Fruit fly (Drosophila melanogaster) whole organism, embryonic: ENCODE measurements around the gene arm.

Experiments used
- CG10267 ChIP-seq: fragments of 200-800 bp; sonication (Bioruptor generic); optimal IDR thresholded peaks from 2 replicates; lab custom pipeline; 2018; ENCODE audit warnings: missing biosample characterization, mild to moderate bottlenecking, missing genetic modification characterization, moderate library complexity
- CG11085 ChIP-seq: fragments of 200-800 bp; sonication (Bioruptor generic); IDR thresholded peaks from 2 replicates; pipeline ENCODE4 v1.3.6; 2022; ENCODE audit warnings: missing biosample characterization, missing genetic modification characterization
- CG12219 ChIP-seq: fragments of 200-800 bp; sonication (Bioruptor generic); optimal IDR thresholded peaks from 3 replicates; lab custom pipeline; 2018; ENCODE audit warnings: missing biosample characterization, mild to moderate bottlenecking, missing genetic modification characterization
- CG15514 ChIP-seq: fragments of 200-800 bp; sonication (Bioruptor generic); optimal IDR thresholded peaks from 3 replicates; lab custom pipeline; 2017; ENCODE audit warnings: missing biosample characterization, missing genetic modification characterization, mild to moderate bottlenecking, moderate library complexity, missing genetic modification reagents
- CG16779 ChIP-seq: fragments of 200-800 bp; sonication (Bioruptor generic); IDR thresholded peaks from 2 replicates; pipeline ENCODE4 v1.3.6; 2022; ENCODE audit warnings: missing biosample characterization, missing genetic modification characterization
- CG17359 ChIP-seq: fragments of 200-800 bp; sonication (Bioruptor generic); optimal IDR thresholded peaks from 3 replicates; lab custom pipeline; 2018; ENCODE audit warnings: missing biosample characterization, mild to moderate bottlenecking, missing genetic modification characterization, moderate library complexity
- CG17361 ChIP-seq: fragments of 200-800 bp; sonication (Bioruptor generic); IDR thresholded peaks from 3 replicates; pipeline ENCODE4 v1.3.6; 2022; ENCODE audit warnings: missing biosample characterization, missing genetic modification characterization
- CG2199 ChIP-seq: fragments of 200-800 bp; sonication (Bioruptor generic); IDR thresholded peaks from 3 replicates; pipeline ENCODE4 v1.3.6; 2022; ENCODE audit warnings: missing biosample characterization, missing genetic modification characterization
- CG34422 ChIP-seq: fragments of 200-800 bp; sonication (Bioruptor generic); IDR thresholded peaks from 3 replicates; pipeline ENCODE4 v1.3.6; 2022; ENCODE audit warnings: missing biosample characterization, missing genetic modification characterization
- CG3726 ChIP-seq: fragments of 200-800 bp; sonication (Bioruptor generic); IDR thresholded peaks from 3 replicates; pipeline ENCODE4, ENCODE4 v1.3.6; 2022; ENCODE audit warnings: missing biosample characterization, missing genetic modification characterization
- CG4328 ChIP-seq: fragments of 200-800 bp; sonication (Bioruptor generic); optimal IDR thresholded peaks from 3 replicates; lab custom pipeline; 2017; ENCODE audit warnings: missing biosample characterization, missing genetic modification reagents, missing genetic modification characterization
- CG4707 ChIP-seq: fragments of 200-800 bp; sonication (Bioruptor generic); optimal IDR thresholded peaks from 2 replicates; lab custom pipeline; 2018; ENCODE audit warnings: missing biosample characterization, mild to moderate bottlenecking, missing genetic modification characterization, moderate library complexity
- CG6175 ChIP-seq: fragments of 200-800 bp; sonication (Bioruptor generic); IDR thresholded peaks from 3 replicates; pipeline ENCODE4 v1.3.6; 2022; ENCODE audit warnings: missing biosample characterization, missing genetic modification characterization
- CG8478 ChIP-seq: fragments of >200 bp; optimal IDR thresholded peaks from 2 replicates; lab custom pipeline; 2018
- CG8924 ChIP-seq: fragments of 200-800 bp; optimal IDR thresholded peaks from 3 replicates; lab custom pipeline; 2019; ENCODE audit warnings: missing biosample characterization, mild to moderate bottlenecking, missing genetic modification characterization, moderate library complexity
- Dfd ChIP-seq, 2 experiments: fragments of >200 bp; optimal IDR thresholded peaks; 2 replicates each; lab custom pipeline; 2017; ENCODE audit warnings: missing biosample characterization in 2 of 2, missing genetic modification characterization in 2 of 2
- Dll ChIP-seq: fragments of 200-800 bp; sonication (Bioruptor generic); IDR thresholded peaks from 4 replicates; pipeline ENCODE4 v1.3.6; 2022; ENCODE audit warnings: missing biosample characterization, missing genetic modification characterization; ENCODE audit not compliant: partially characterized antibody
- E2f2 ChIP-seq: fragments of 200-800 bp; sonication (Bioruptor generic); IDR thresholded peaks from 2 replicates; pipeline ENCODE4 v1.3.6; 2022; ENCODE audit warnings: missing biosample characterization, missing genetic modification characterization
- ERR ChIP-seq: fragments of 200-800 bp; sonication (Bioruptor generic); optimal IDR thresholded peaks from 2 replicates; lab custom pipeline; 2016; ENCODE audit warnings: missing biosample characterization, missing genetic modification characterization
- Fer2 ChIP-seq: fragments of 200-800 bp; sonication (Bioruptor generic); optimal IDR thresholded peaks from 2 replicates; lab custom pipeline; 2018; ENCODE audit warnings: missing biosample characterization, mild to moderate bottlenecking, missing genetic modification characterization, moderate library complexity
- Gsc ChIP-seq: fragments of 200-800 bp; sonication (Bioruptor generic); IDR thresholded peaks from 2 replicates; pipeline ENCODE4 v1.3.6; 2022; ENCODE audit warnings: missing biosample characterization, missing genetic modification characterization
- HmgD ChIP-seq: fragments of 200-800 bp; sonication (Bioruptor generic); optimal IDR thresholded peaks from 3 replicates; lab custom pipeline; 2016; ENCODE audit warnings: missing biosample characterization, missing genetic modification characterization
- Hr78 ChIP-seq, 2 experiments: fragments of 200-800 bp in 1 of 2; fragments of >200 bp in 1 of 2; sonication (Bioruptor generic) in 1 of 2; optimal IDR thresholded peaks; 2 replicates each; lab custom pipeline; 2017 to 2019; ENCODE audit warnings: missing biosample characterization in 2 of 2, missing genetic modification characterization in 2 of 2, mild to moderate bottlenecking in 1 of 2, moderate library complexity in 1 of 2
- Lhr ChIP-seq: fragments of 200-800 bp; sonication (Bioruptor generic); optimal IDR thresholded peaks from 3 replicates; lab custom pipeline; 2017; ENCODE audit warnings: mild to moderate bottlenecking, missing biosample characterization, missing genetic modification reagents, missing genetic modification characterization
- MBD-R2 ChIP-seq: fragments of 200-800 bp; sonication (Bioruptor generic); IDR thresholded peaks from 2 replicates; pipeline ENCODE4 v1.3.6; 2022; ENCODE audit warnings: missing biosample characterization, missing genetic modification characterization
- Mes4 ChIP-seq: fragments of 200-800 bp; sonication (Bioruptor generic); optimal IDR thresholded peaks from 2 replicates; lab custom pipeline; 2016; ENCODE audit warnings: missing biosample characterization, missing genetic modification characterization
- Opbp ChIP-seq: fragments of 200-800 bp; sonication (Bioruptor generic); IDR thresholded peaks from 3 replicates; pipeline ENCODE4 v1.3.6; 2022; ENCODE audit warnings: missing biosample characterization, missing genetic modification characterization; ENCODE audit not compliant: partially characterized antibody
- Xbp1 ChIP-seq: fragments of 200-800 bp; sonication (Bioruptor generic); optimal IDR thresholded peaks from 3 replicates; lab custom pipeline; 2016; ENCODE audit warnings: missing biosample characterization, mild to moderate bottlenecking, missing genetic modification characterization
- al ChIP-seq: fragments of 200-800 bp; sonication (Bioruptor generic); IDR thresholded peaks from 2 replicates; pipeline ENCODE4 v1.3.6; 2022; ENCODE audit warnings: missing biosample characterization, missing genetic modification characterization
- bcd ChIP-seq: fragments of 200-800 bp; sonication (Bioruptor generic); optimal IDR thresholded peaks from 2 replicates; lab custom pipeline; 2017; ENCODE audit warnings: missing biosample characterization, mild to moderate bottlenecking, missing genetic modification characterization
- corto ChIP-seq: fragments of 200-800 bp; sonication (Bioruptor generic); optimal IDR thresholded peaks from 2 replicates; lab custom pipeline; 2016; ENCODE audit warnings: missing biosample characterization, mild to moderate bottlenecking, missing genetic modification characterization, moderate library complexity
- croc ChIP-seq: fragments of 200-800 bp; sonication (Bioruptor generic); conservative IDR thresholded peaks from 3 replicates; pipeline ENCODE4 v1.3.6; 2022; ENCODE audit warnings: missing biosample characterization, missing genetic modification characterization
- dysf ChIP-seq: fragments of 200-800 bp; sonication (Bioruptor generic); IDR thresholded peaks from 3 replicates; pipeline ENCODE4 v1.3.6; 2022; ENCODE audit warnings: missing biosample characterization, missing genetic modification characterization
- eve ChIP-seq, 2 experiments: fragments of >200 bp; optimal IDR thresholded peaks; 2 replicates each; lab custom pipeline; 2017; ENCODE audit warnings: missing biosample characterization in 2 of 2, missing genetic modification characterization in 2 of 2
- hth ChIP-seq: fragments of >200 bp; optimal IDR thresholded peaks from 2 replicates; lab custom pipeline; 2017; ENCODE audit warnings: inconsistent platforms
- insv ChIP-seq, 2 experiments: fragments of 200-800 bp; sonication (Bioruptor generic); optimal IDR thresholded peaks; 3 replicates each; lab custom pipeline; 2016 to 2018; ENCODE audit warnings: missing biosample characterization in 2 of 2, missing genetic modification characterization in 2 of 2
- knrl ChIP-seq: fragments of 200-800 bp; sonication (Bioruptor generic); IDR thresholded peaks from 3 replicates; pipeline ENCODE4 v1.3.6; 2022; ENCODE audit warnings: missing biosample characterization, missing genetic modification characterization; ENCODE audit not compliant: partially characterized antibody
- lbe ChIP-seq: fragments of 200-800 bp; sonication (Bioruptor generic); optimal IDR thresholded peaks from 2 replicates; lab custom pipeline; 2016; ENCODE audit warnings: missing biosample characterization, mild to moderate bottlenecking, missing genetic modification characterization
- maf-S ChIP-seq: fragments of 200-800 bp; sonication (Bioruptor generic); optimal IDR thresholded peaks from 2 replicates; lab custom pipeline; 2016; ENCODE audit warnings: missing biosample characterization, missing genetic modification characterization
- onecut ChIP-seq: fragments of 200-800 bp; sonication (Bioruptor generic); IDR thresholded peaks from 2 replicates; pipeline ENCODE4 v1.3.6; 2022; ENCODE audit warnings: missing biosample characterization, missing genetic modification characterization
- pan ChIP-seq, 4 experiments: fragments of >200 bp in 3 of 4; fragments of 200-800 bp in 1 of 4; sonication (Bioruptor generic) in 1 of 4; optimal IDR thresholded peaks in 3 of 4; IDR thresholded peaks in 1 of 4; 2 replicates each; pipeline versions ENCODE4 v1.3.6 to Lab custom; 2017 to 2022; ENCODE audit warnings: missing biosample characterization in 2 of 4, missing genetic modification characterization in 2 of 4, mixed read lengths in 1 of 4
- prd ChIP-seq, 3 experiments: fragments of >200 bp in 2 of 3; fragments of 200-800 bp in 1 of 3; sonication (Bioruptor generic) in 1 of 3; optimal IDR thresholded peaks in 2 of 3; IDR thresholded peaks in 1 of 3; 2 replicates in 2 of 3; 3 replicates in 1 of 3; pipeline versions ENCODE4 v1.3.6 to Lab custom; 2017 to 2022; ENCODE audit warnings: missing biosample characterization in 1 of 3, missing genetic modification characterization in 1 of 3
- schlank ChIP-seq: fragments of 200-800 bp; sonication (Bioruptor generic); optimal IDR thresholded peaks from 2 replicates; lab custom pipeline; 2018; ENCODE audit warnings: missing biosample characterization, mild to moderate bottlenecking, missing genetic modification characterization
- sob ChIP-seq: fragments of 200-800 bp; sonication (Bioruptor generic); IDR thresholded peaks from 2 replicates; pipeline ENCODE4 v1.3.6; 2022; ENCODE audit warnings: missing biosample characterization, missing genetic modification characterization
- stc ChIP-seq: fragments of 200-800 bp; sonication (Bioruptor generic); IDR thresholded peaks from 2 replicates; pipeline ENCODE4 v1.3.6; 2022; ENCODE audit warnings: missing biosample characterization, missing genetic modification characterization
- tap ChIP-seq: fragments of 200-800 bp; optimal IDR thresholded peaks from 3 replicates; lab custom pipeline; 2019; ENCODE audit warnings: missing biosample characterization, mild to moderate bottlenecking, missing genetic modification characterization, moderate library complexity
- trem ChIP-seq: fragments of 200-800 bp; optimal IDR thresholded peaks from 3 replicates; lab custom pipeline; 2019; ENCODE audit warnings: missing biosample characterization, mild to moderate bottlenecking, missing genetic modification characterization, moderate library complexity
- twi ChIP-seq: fragments of 200-800 bp; optimal IDR thresholded peaks from 2 replicates; lab custom pipeline; 2019; ENCODE audit warnings: missing biosample characterization, mild to moderate bottlenecking, missing genetic modification characterization, moderate library complexity
- wek ChIP-seq: fragments of 200-800 bp; sonication (Bioruptor generic); optimal IDR thresholded peaks from 3 replicates; lab custom pipeline; 2018; ENCODE audit warnings: missing biosample characterization, mild to moderate bottlenecking, missing genetic modification characterization, moderate library complexity

Gene arm

dm6 chrX:1861620-1862184 lies 38.7 kb downstream of the arm start, which contains the start of gene deltaCOP:
deltaCOP (minus strand) TSS chrX:1861790.
- TF ChIP-seq CG8924 (tag; lab: Kevin White, UChicago) (peak; percentile 75), CG4328 (GFP tag; lab: Kevin White, UChicago) (peak; percentile 43), twi (tag; lab: Kevin White, UChicago) (peak; percentile 58), sob (GFP tag; lab: Robert Waterston, UW) (peak; percentile 90), maf-S (peak; percentile 88), tap (no peak), CG16779 (GFP tag; lab: Robert Waterston, UW) (no peak), hth (no peak), Mes4 (GFP tag; lab: Kevin White, UChicago) (peak; percentile 84), CG10267 (tag; lab: Kevin White, UChicago) (peak; percentile 93), insv (GFP tag; optimal IDR thresholded peaks at IDR 0.05; lab: Kevin White, UChicago) (peak in 1 of 2 experiments; percentile 39), CG8478 (lab: Kevin White, UChicago) (no peak), prd (optimal IDR thresholded peaks at IDR 0.05; lab: Kevin White, UChicago) (no peak), prd (GFP tag; IDR thresholded peaks at IDR 0.05; lab: Robert Waterston, UW) (peak; percentile 90), lbe (GFP tag; lab: Kevin White, UChicago) (peak; percentile 82), schlank (tag; lab: Kevin White, UChicago) (peak; percentile 24), stc (GFP tag; lab: Robert Waterston, UW) (peak; percentile 63; the same call in 1 of the 2 replicates), onecut (peak; percentile 56), eve (GFP tag; optimal IDR thresholded peaks at IDR 0.05; lab: Kevin White, UChicago) (no peak), Opbp (GFP tag; lab: Robert Waterston, UW) (0 out of 3 replicates have a peak, but pooled peaks have one; percentile 36), Dll (GFP tag; lab: Robert Waterston, UW) (peak; percentile 32; the same call in 1 of the 4 replicates), MBD-R2 (GFP tag; lab: Robert Waterston, UW) (peak; percentile 83), E2f2 (GFP tag; lab: Robert Waterston, UW) (peak; percentile 68), CG4707 (GFP tag; lab: Kevin White, UChicago) (no peak), wek (GFP tag; lab: Kevin White, UChicago) (peak; percentile 37), Lhr (GFP tag; lab: Kevin White, UChicago) (peak; percentile 30), al (GFP tag; lab: Robert Waterston, UW) (peak; percentile 88), ERR (peak; percentile 81), CG17359 (tag; lab: Kevin White, UChicago) (peak; percentile 76), knrl (peak; percentile 40; the same call in 1 of the 3 replicates), Fer2 (peak; percentile 56), CG11085 (peak; percentile 71), CG17361 (GFP tag; lab: Robert Waterston, UW) (peak; percentile 79), trem (tag; lab: Kevin White, UChicago) (peak; percentile 45), CG3726 (GFP tag; lab: Robert Waterston, UW) (peak; percentile 68; the same call in 2 of the 3 replicates), CG12219 (GFP tag; lab: Kevin White, UChicago) (no peak), CG6175 (GFP tag; lab: Robert Waterston, UW) (peak; percentile 79), bcd (GFP tag; lab: Kevin White, UChicago) (peak; percentile 83), CG34422 (peak; percentile 85; the same call in 2 of the 3 replicates), HmgD (GFP tag; lab: Kevin White, UChicago) (peak; percentile 92), Gsc (peak; percentile 45; the same call in 1 of the 2 replicates), CG2199 (no peak), pan (optimal IDR thresholded peaks at IDR 0.05; lab: Kevin White, UChicago) (peak in 1 of 2 experiments; percentile 42), pan (GFP tag; optimal IDR thresholded peaks at IDR 0.05 in 1 of 2, IDR thresholded peaks at IDR 0.05 in 1 of 2) (peak in 1 of 2 experiments; percentile 76), Xbp1 (GFP tag; lab: Kevin White, UChicago) (peak; percentile 93), Dfd (GFP tag; optimal IDR thresholded peaks at IDR 0.05; lab: Kevin White, UChicago) (no peak), Hr78 (GFP tag; optimal IDR thresholded peaks at IDR 0.05; lab: Kevin White, UChicago) (peak in 1 of 2 experiments; percentile 2), croc (GFP tag; lab: Robert Waterston, UW) (peak; percentile 71), CG15514 (GFP tag; lab: Kevin White, UChicago) (peak; percentile 77), dysf (GFP tag; lab: Robert Waterston, UW) (peak; percentile 90), corto (GFP tag; lab: Kevin White, UChicago) (no peak)
